Worm (Caenorhabditis elegans): ENCODE measurements around the gene C09B9.85.

- TF ChIP-seq fkh-10 (GFP tag; optimal IDR thresholded peaks at IDR 0.05) (no peak), tbx-2 (tag; optimal IDR thresholded peaks at IDR 0.05) (no peak), madf-2 (tag; optimal IDR thresholded peaks at IDR 0.05) (no peak), C38D4.7 (GFP tag; optimal IDR thresholded peaks at IDR 0.05) (no peak), pqm-1 (tag; optimal IDR thresholded peaks at IDR 0.05) (no peak), ceh-18 (tag; optimal IDR thresholded peaks at IDR 0.05) (no peak), nhr-232 (tag; optimal IDR thresholded peaks at IDR 0.05) (no peak), dve-1 (tag; optimal IDR thresholded peaks at IDR 0.05) (no peak), ceh-2 (tag; optimal IDR thresholded peaks at IDR 0.05) (no peak), pat-9 (tag; optimal IDR thresholded peaks at IDR 0.05) (no peak), ama-1 (optimal IDR thresholded peaks at IDR 0.05) (no peak), pha-4 (tag; optimal IDR thresholded peaks at IDR 0.05) (no peak)
These were observed 39.3 kb downstream of the C09B9.85 start, which contains the start of gene clec-177 for ce11 chrIV:4986246-4986645.

All from whole organism, late embryonic.